Worm (Caenorhabditis elegans) whole organism, late embryonic: ENCODE data around the gene srw-23.

Source experiments
- nfya-1 ChIP-seq: sonication (generic microtip); optimal IDR thresholded peaks from 2 replicates; lab custom pipeline; 2017; ENCODE audit warnings: missing genetic modification characterization, mild to moderate bottlenecking, missing compliant biosample characterization, antibody characterized with exemption, moderate library complexity
- npax-4 ChIP-seq: sonication (generic microtip); optimal IDR thresholded peaks from 2 replicates; lab custom pipeline; 2016; ENCODE audit warnings: missing genetic modification characterization, missing compliant biosample characterization
- pha-4 ChIP-seq: fragments of 150-350 bp; optimal IDR thresholded peaks from 2 replicates; lab custom pipeline; 2018; ENCODE audit warnings: missing biosample characterization, missing genetic modification reagents, missing genetic modification characterization
- tbx-2 ChIP-seq: sonication (generic microtip); optimal IDR thresholded peaks from 2 replicates; lab custom pipeline; 2016; ENCODE audit warnings: missing genetic modification characterization, missing compliant biosample characterization
- unc-3 ChIP-seq, 2 experiments: fragments of 200-800 bp in 1 of 2; sonication (Bioruptor generic) in 1 of 2; sonication (generic microtip) in 1 of 2; conservative IDR thresholded peaks in 1 of 2; optimal IDR thresholded peaks in 1 of 2; 2 replicates each; pipeline versions ENCODE4 v1.3.6 to Lab custom; 2016 to 2022; ENCODE audit warnings: missing compliant biosample characterization in 2 of 2, missing genetic modification characterization in 2 of 2, missing genetic modification reagents in 1 of 2

ce11 chrV:16852002-16852401 lies 21.7 kb upstream of the srw-23 start, which contains the start of gene clec-37:
- TF ChIP-seq npax-4 (tag; lab: Kevin White, UChicago), result no peak
- TF ChIP-seq unc-3 (GFP tag; conservative IDR thresholded peaks at IDR 0.05; lab: Robert Waterston, UW), result no peak
- no peak for TF ChIP-seq unc-3 (tag; optimal IDR thresholded peaks at IDR 0.05; lab: Kevin White, UChicago)
- no peak for TF ChIP-seq tbx-2
- TF ChIP-seq nfya-1 (tag; lab: Kevin White, UChicago), result no peak
- TF ChIP-seq pha-4 (tag; lab: Kevin White, UChicago), result no peak
